Worm (Caenorhabditis elegans) whole organism, young adult: ENCODE measurements around the gene chil-15.
A peak's percentile ranks its signal among the peaks of the same experiment; 100 is the strongest.

ENCODE experiments used
- B0019.2 ChIP-seq: fragments of 200-800 bp; sonication (Bioruptor generic); conservative IDR thresholded peaks from 2 replicates; pipeline ENCODE4 v1.3.6; 2022; ENCODE audit warnings: missing genetic modification reagents, missing genetic modification characterization, missing compliant biosample characterization
- D2030.7 ChIP-seq: fragments of 200-800 bp; sonication (Bioruptor generic); IDR thresholded peaks from 2 replicates; pipeline ENCODE4 v1.3.6; 2022; ENCODE audit warnings: missing genetic modification reagents, missing genetic modification characterization, missing compliant biosample characterization
- F10E7.11 ChIP-seq: sonication (generic microtip); optimal IDR thresholded peaks from 2 replicates; lab custom pipeline; 2017; ENCODE audit warnings: mild to moderate bottlenecking, missing genetic modification characterization, moderate library complexity, missing compliant biosample characterization
- F23B12.7 ChIP-seq: sonication (generic microtip); optimal IDR thresholded peaks from 2 replicates; lab custom pipeline; 2017; ENCODE audit warnings: missing genetic modification characterization, mild to moderate bottlenecking, missing compliant biosample characterization, antibody characterized with exemption, moderate library complexity; ENCODE audit not compliant: insufficient read depth
- F37B4.10 ChIP-seq: fragments of 200-800 bp; sonication (Bioruptor generic); IDR thresholded peaks from 2 replicates; pipeline ENCODE4 v1.3.6; 2022; ENCODE audit warnings: missing genetic modification characterization, missing compliant biosample characterization
- F52B5.7 ChIP-seq: sonication (generic microtip); optimal IDR thresholded peaks from 2 replicates; lab custom pipeline; 2016; ENCODE audit warnings: mild to moderate bottlenecking, missing genetic modification characterization, missing compliant biosample characterization
- Y56A3A.18 ChIP-seq: fragments of 200-800 bp; sonication (Bioruptor generic); IDR thresholded peaks from 2 replicates; pipeline ENCODE4 v1.3.6; 2022; ENCODE audit warnings: missing genetic modification reagents, missing genetic modification characterization, missing compliant biosample characterization
- akir-1 ChIP-seq: fragments of 200-800 bp; sonication (Bioruptor generic); optimal IDR thresholded peaks from 2 replicates; lab custom pipeline; 2018; ENCODE audit warnings: mild to moderate bottlenecking, missing genetic modification characterization, moderate library complexity, missing compliant biosample characterization
- aptf-2 ChIP-seq: fragments of 200-800 bp; sonication (Bioruptor generic); conservative IDR thresholded peaks from 2 replicates; pipeline ENCODE4 v1.3.6; 2022; ENCODE audit warnings: missing genetic modification reagents, missing genetic modification characterization, missing compliant biosample characterization
- aptf-3 ChIP-seq: fragments of 200-800 bp; sonication (Bioruptor generic); IDR thresholded peaks from 2 replicates; pipeline ENCODE4 v1.3.6; 2022; ENCODE audit warnings: missing genetic modification characterization, missing compliant biosample characterization
- bed-2 ChIP-seq: fragments of 200-800 bp; sonication (Bioruptor generic); IDR thresholded peaks from 2 replicates; pipeline ENCODE4 v1.3.6; 2022; ENCODE audit warnings: missing genetic modification reagents, missing genetic modification characterization, missing compliant biosample characterization
- cebp-1 ChIP-seq, 2 experiments: fragments of 200-800 bp in 1 of 2; sonication (Bioruptor generic) in 1 of 2; sonication (generic microtip) in 1 of 2; IDR thresholded peaks in 1 of 2; optimal IDR thresholded peaks in 1 of 2; 2 replicates each; pipeline versions ENCODE4 v1.3.6 to Lab custom; 2017 to 2022; ENCODE audit warnings: missing compliant biosample characterization in 2 of 2, missing genetic modification characterization in 2 of 2, mild to moderate bottlenecking in 1 of 2, missing genetic modification reagents in 1 of 2, moderate library complexity in 1 of 2
- ceh-100 ChIP-seq: fragments of 200-800 bp; sonication (Bioruptor generic); IDR thresholded peaks from 2 replicates; pipeline ENCODE4 v1.3.6; 2022; ENCODE audit warnings: missing genetic modification reagents, missing genetic modification characterization, missing compliant biosample characterization
- ceh-91 ChIP-seq: fragments of 200-800 bp; sonication (Bioruptor generic); IDR thresholded peaks from 2 replicates; pipeline ENCODE4 v1.3.6; 2022; ENCODE audit warnings: missing genetic modification reagents, missing genetic modification characterization, missing compliant biosample characterization
- dox-1 ChIP-seq: fragments of 200-800 bp; sonication (Bioruptor generic); IDR thresholded peaks from 2 replicates; pipeline ENCODE4 v1.3.6; 2022; ENCODE audit warnings: missing genetic modification reagents, missing genetic modification characterization, missing compliant biosample characterization
- efl-1 ChIP-seq: fragments of 150-350 bp; optimal IDR thresholded peaks from 2 replicates; lab custom pipeline; 2014; ENCODE audit warnings: missing biosample characterization, missing genetic modification reagents, missing genetic modification characterization
- ekl-4 ChIP-seq: fragments of 200-800 bp; sonication (Bioruptor generic); IDR thresholded peaks from 2 replicates; pipeline ENCODE4 v1.3.6; 2022; ENCODE audit warnings: missing genetic modification reagents, missing genetic modification characterization, missing compliant biosample characterization
- gei-17 ChIP-seq: fragments of 200-800 bp; sonication (Bioruptor generic); optimal IDR thresholded peaks from 2 replicates; lab custom pipeline; 2018; ENCODE audit warnings: mild to moderate bottlenecking, missing genetic modification characterization, missing compliant biosample characterization
- hlh-26 ChIP-seq: fragments of 200-800 bp; sonication (Bioruptor generic); conservative IDR thresholded peaks from 2 replicates; pipeline ENCODE4 v1.3.6; 2022; ENCODE audit warnings: missing genetic modification reagents, missing genetic modification characterization, missing compliant biosample characterization
- hmg-1.2 ChIP-seq: fragments of 200-800 bp; sonication (Bioruptor generic); IDR thresholded peaks from 2 replicates; pipeline ENCODE4 v1.3.6; 2022; ENCODE audit warnings: missing genetic modification reagents, missing genetic modification characterization, missing compliant biosample characterization
- let-526 ChIP-seq: fragments of 200-800 bp; sonication (Bioruptor generic); IDR thresholded peaks from 2 replicates; pipeline ENCODE4 v1.3.6; 2022; ENCODE audit warnings: missing genetic modification reagents, missing genetic modification characterization, missing compliant biosample characterization
- lin-26 ChIP-seq: fragments of 200-800 bp; sonication (Bioruptor generic); IDR thresholded peaks from 2 replicates; pipeline ENCODE4 v1.3.6; 2022; ENCODE audit warnings: missing genetic modification reagents, missing genetic modification characterization, missing compliant biosample characterization
- lin-54 ChIP-seq: fragments of 200-800 bp; sonication (Bioruptor generic); optimal IDR thresholded peaks from 2 replicates; lab custom pipeline; 2018; ENCODE audit warnings: mild to moderate bottlenecking, missing genetic modification characterization, missing compliant biosample characterization
- lir-1 ChIP-seq: fragments of 200-800 bp; sonication (Bioruptor generic); conservative IDR thresholded peaks from 2 replicates; pipeline ENCODE4 v1.3.6; 2022; ENCODE audit warnings: missing genetic modification reagents, missing genetic modification characterization, missing compliant biosample characterization
- lsy-27 ChIP-seq: sonication (generic microtip); optimal IDR thresholded peaks from 2 replicates; lab custom pipeline; 2017; ENCODE audit warnings: missing genetic modification characterization, mild to moderate bottlenecking, missing compliant biosample characterization, antibody characterized with exemption, missing genotype, borderline replicate concordance; ENCODE audit not compliant: insufficient read depth
- madf-10 ChIP-seq: sonication (generic microtip); optimal IDR thresholded peaks from 2 replicates; lab custom pipeline; 2016; ENCODE audit warnings: mild to moderate bottlenecking, missing genetic modification characterization, missing compliant biosample characterization
- mel-28 ChIP-seq: sonication (generic microtip); optimal IDR thresholded peaks from 2 replicates; lab custom pipeline; 2016; ENCODE audit warnings: borderline replicate concordance, mild to moderate bottlenecking, missing genetic modification characterization, missing compliant biosample characterization
- nfya-2 ChIP-seq: fragments of 200-800 bp; sonication (Bioruptor generic); IDR thresholded peaks from 2 replicates; pipeline ENCODE4 v1.3.6; 2022; ENCODE audit warnings: missing genetic modification reagents, missing genetic modification characterization, missing compliant biosample characterization
- nhr-120 ChIP-seq: fragments of 200-800 bp; sonication (Bioruptor generic); IDR thresholded peaks from 2 replicates; pipeline ENCODE4 v1.3.6; 2022; ENCODE audit warnings: missing genetic modification characterization, missing compliant biosample characterization
- nhr-179 ChIP-seq: sonication (generic microtip); optimal IDR thresholded peaks from 2 replicates; lab custom pipeline; 2016; ENCODE audit warnings: mild to moderate bottlenecking, missing genetic modification characterization, missing compliant biosample characterization
- nhr-80 ChIP-seq: sonication (generic microtip); optimal IDR thresholded peaks from 2 replicates; lab custom pipeline; 2016; ENCODE audit warnings: missing genetic modification characterization, missing compliant biosample characterization
- nhr-90 ChIP-seq: sonication (generic microtip); optimal IDR thresholded peaks from 2 replicates; lab custom pipeline; 2016; ENCODE audit warnings: missing genotype, mild to moderate bottlenecking, missing genetic modification characterization, missing compliant biosample characterization
- repo-1 ChIP-seq: sonication (generic microtip); optimal IDR thresholded peaks from 2 replicates; lab custom pipeline; 2017; ENCODE audit warnings: mild to moderate bottlenecking, missing genetic modification characterization, missing compliant biosample characterization
- snpc-1.3 ChIP-seq: sonication (generic microtip); optimal IDR thresholded peaks from 2 replicates; lab custom pipeline; 2017; ENCODE audit warnings: missing genetic modification characterization, mild to moderate bottlenecking, missing compliant biosample characterization, antibody characterized with exemption, moderate library complexity, missing genotype, missing genetic modification reagents; ENCODE audit not compliant: insufficient read depth
- somi-1 ChIP-seq: fragments of 200-800 bp; sonication (Bioruptor generic); optimal IDR thresholded peaks from 2 replicates; lab custom pipeline; 2018; ENCODE audit warnings: mild to moderate bottlenecking, missing genetic modification characterization, missing compliant biosample characterization
- sptf-2 ChIP-seq: fragments of 200-800 bp; sonication (Bioruptor generic); optimal IDR thresholded peaks from 2 replicates; lab custom pipeline; 2018; ENCODE audit warnings: mild to moderate bottlenecking, missing genetic modification characterization, missing compliant biosample characterization
- tbp1 ChIP-seq: fragments of 200-800 bp; sonication (Bioruptor generic); optimal IDR thresholded peaks from 2 replicates; lab custom pipeline; 2018; ENCODE audit warnings: mild to moderate bottlenecking, missing genetic modification characterization, missing compliant biosample characterization
- zim-3 ChIP-seq: sonication (generic microtip); optimal IDR thresholded peaks from 2 replicates; lab custom pipeline; 2017; ENCODE audit warnings: mild to moderate bottlenecking, missing genetic modification characterization, moderate library complexity, missing compliant biosample characterization
- ztf-25 ChIP-seq: fragments of 200-800 bp; sonication (Bioruptor generic); IDR thresholded peaks from 2 replicates; pipeline ENCODE4 v1.3.6; 2022; ENCODE audit warnings: missing genetic modification reagents, missing genetic modification characterization, missing compliant biosample characterization
- ztf-3 ChIP-seq: fragments of 200-800 bp; sonication (Bioruptor generic); optimal IDR thresholded peaks from 2 replicates; lab custom pipeline; 2018; ENCODE audit warnings: mild to moderate bottlenecking, missing genetic modification characterization, missing compliant biosample characterization

chil-15 gene

ce11 chrII:9443522-9443921, at the start of gene chil-15:
chil-15 (minus strand) TSS chrII:9443622.
- TF ChIP-seq mel-28 (tag; lab: Kevin White, UChicago) (no peak), zim-3 (tag; lab: Kevin White, UChicago) (no peak), ztf-25 (GFP tag; lab: Robert Waterston, UW) (no peak), repo-1 (no peak), F37B4.10 (GFP tag; lab: Robert Waterston, UW) (no peak), D2030.7 (GFP tag; lab: Robert Waterston, UW) (no peak), Y56A3A.18 (GFP tag; lab: Robert Waterston, UW) (no peak), madf-10 (tag; lab: Kevin White, UChicago) (no peak), gei-17 (no peak), F23B12.7 (no peak), nhr-80 (tag; lab: Kevin White, UChicago) (no peak), snpc-1.3 (tag; lab: Kevin White, UChicago) (no peak), aptf-2 (GFP tag; lab: Robert Waterston, UW) (no peak), ztf-3 (no peak), sptf-2 (GFP tag; lab: Kevin White, UChicago) (no peak), cebp-1 (GFP tag; IDR thresholded peaks at IDR 0.05; lab: Robert Waterston, UW) (no peak), cebp-1 (tag; optimal IDR thresholded peaks at IDR 0.05; lab: Kevin White, UChicago) (no peak), nhr-120 (GFP tag; lab: Robert Waterston, UW) (no peak), let-526 (no peak), hlh-26 (GFP tag; lab: Robert Waterston, UW) (no peak)
- TF ChIP-seq, all 124 proteins: peak for 0

ce11 chrII:9491045-9491444, 47.6 kb upstream of the chil-15 start:
- no peak for TF ChIP-seq lir-1
- TF ChIP-seq bed-2 (GFP tag; lab: Robert Waterston, UW) = 0 out of 2 replicates have a peak, but pooled peaks have one; percentile 6
- peak; percentile 89 for TF ChIP-seq hmg-1.2 (GFP tag; lab: Robert Waterston, UW)
- TF ChIP-seq lin-26 (GFP tag; lab: Robert Waterston, UW) = 0 out of 2 replicates have a peak, but pooled peaks have one; percentile 39

ce11 chrII:9490589-9490988, 47.2 kb upstream of the chil-15 start:
- TF ChIP-seq tbp1 (no peak), ekl-4 (no peak), nfya-2 (GFP tag; lab: Robert Waterston, UW) (no peak), aptf-3 (no peak), somi-1 (no peak), B0019.2 (no peak)

ce11 chrII:9489922-9490321, 46.5 kb upstream of the chil-15 start:
- TF ChIP-seq ceh-91 (no peak), efl-1 (GFP tag; lab: Kevin White, UChicago) (no peak), F52B5.7 (no peak), dox-1 (GFP tag; lab: Robert Waterston, UW) (no peak), nhr-90 (tag; lab: Kevin White, UChicago) (no peak), lin-54 (GFP tag; lab: Kevin White, UChicago) (no peak), nhr-80 (tag; lab: Kevin White, UChicago) (no peak), lsy-27 (no peak), bed-2 (GFP tag; lab: Robert Waterston, UW) (no peak), hlh-26 (GFP tag; lab: Robert Waterston, UW) (no peak), akir-1 (no peak), nhr-179 (tag; lab: Kevin White, UChicago) (no peak), F10E7.11 (no peak), ceh-100 (GFP tag; lab: Robert Waterston, UW) (no peak), F23B12.7 (no peak)
